Worm (Caenorhabditis elegans) whole organism, midembryonic: ENCODE results near the gene sre-36.

Experiments used
- cog-1 ChIP-seq: sonication (generic microtip); optimal IDR thresholded peaks from 2 replicates; lab custom pipeline; 2016; ENCODE audit warnings: missing genetic modification characterization, missing compliant biosample characterization
- flt-1 ChIP-seq: fragments of 200-800 bp; sonication (Bioruptor generic); IDR thresholded peaks from 2 replicates; pipeline ENCODE4 v1.3.6; 2022; ENCODE audit warnings: missing genetic modification characterization, missing compliant biosample characterization
- klf-2 ChIP-seq: fragments of 200-800 bp; sonication (Bioruptor generic); conservative IDR thresholded peaks from 2 replicates; pipeline ENCODE4 v1.3.6; 2022; ENCODE audit warnings: missing genetic modification reagents, missing genetic modification characterization, missing compliant biosample characterization
- med-1 ChIP-seq: sonication (generic microtip); optimal IDR thresholded peaks from 2 replicates; lab custom pipeline; 2017; ENCODE audit warnings: missing genetic modification characterization, mild to moderate bottlenecking, missing compliant biosample characterization, antibody characterized with exemption, missing genetic modification reagents; ENCODE audit not compliant: insufficient read depth
- ref-1 ChIP-seq: fragments of 200-800 bp; sonication (Bioruptor generic); conservative IDR thresholded peaks from 2 replicates; pipeline ENCODE4 v1.3.6; 2022; ENCODE audit warnings: missing genetic modification reagents, missing genetic modification characterization, missing compliant biosample characterization
- tab-1 ChIP-seq: fragments of 200-800 bp; sonication (Bioruptor generic); IDR thresholded peaks from 2 replicates; pipeline ENCODE4 v1.3.6; 2022; ENCODE audit warnings: missing genetic modification characterization, missing compliant biosample characterization
- ztf-23 ChIP-seq: fragments of 200-800 bp; sonication (Bioruptor generic); IDR thresholded peaks from 2 replicates; pipeline ENCODE4 v1.3.6; 2022; ENCODE audit warnings: missing genetic modification reagents, missing genetic modification characterization, missing compliant biosample characterization
- ztf-29 ChIP-seq: fragments of 200-800 bp; sonication (Bioruptor generic); IDR thresholded peaks from 2 replicates; pipeline ENCODE4 v1.3.6; 2022; ENCODE audit warnings: missing genetic modification reagents, missing genetic modification characterization, missing compliant biosample characterization

DNA sequence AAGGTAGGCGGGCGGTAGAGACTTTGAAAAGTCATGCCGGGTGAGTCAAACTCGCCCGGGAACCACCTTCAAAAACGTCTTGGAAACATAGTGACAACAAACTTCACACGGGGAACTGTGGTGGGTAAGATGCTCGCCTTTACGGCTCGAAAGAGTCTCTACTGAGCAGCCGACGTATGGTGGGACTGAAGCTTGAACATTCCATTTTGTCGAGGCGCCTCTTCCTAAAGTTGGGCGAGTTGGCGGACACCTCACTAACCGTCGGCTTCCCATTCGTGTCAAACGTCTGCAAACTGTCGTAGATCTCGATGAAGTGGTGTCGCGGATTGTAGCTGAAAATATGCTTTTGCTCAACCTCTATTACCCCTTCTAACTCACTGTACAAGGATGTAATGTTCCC, 16.5 kb upstream of the sre-36 start:
- no peak for TF ChIP-seq cog-1
- TF ChIP-seq klf-2 (GFP tag; lab: Robert Waterston, UW), result no peak
- TF ChIP-seq ztf-23 (GFP tag; lab: Robert Waterston, UW), result no peak
- no peak for TF ChIP-seq med-1
- no peak for TF ChIP-seq tab-1 (GFP tag; lab: Robert Waterston, UW)
- TF ChIP-seq flt-1 (GFP tag; lab: Robert Waterston, UW), result no peak
- TF ChIP-seq ref-1, result no peak
- TF ChIP-seq ztf-29 (GFP tag; lab: Robert Waterston, UW), result no peak
